Fruit fly (Drosophila melanogaster): ENCODE results near the gene Ald2.

- TF ChIP-seq Eip75B (GFP tag; optimal IDR thresholded peaks at IDR 0.05), result no peak
- TF ChIP-seq CG3032 (tag; optimal IDR thresholded peaks at IDR 0.05), result no peak
- no peak for TF ChIP-seq CG8632 (GFP tag; optimal IDR thresholded peaks at IDR 0.05)
- TF ChIP-seq OdsH (GFP tag; optimal IDR thresholded peaks at IDR 0.05), result no peak
- no peak for TF ChIP-seq Ets96B (tag; optimal IDR thresholded peaks at IDR 0.05)
- no peak for TF ChIP-seq svp (GFP tag)
- no peak for TF ChIP-seq CG10669 (GFP tag; optimal IDR thresholded peaks at IDR 0.05)
- TF ChIP-seq salr (GFP tag; optimal IDR thresholded peaks at IDR 0.05), result no peak
Observed at dm6 chr3R:26455838-26456237, 42.0 kb downstream of the Ald2 start, which contains the start of gene Pdf.
